Worm (Caenorhabditis elegans) whole organism, early embryonic: ENCODE results near the gene Y60A3A.25.

Experiments used
- ama-1 ChIP-seq: fragments of 150-350 bp; optimal IDR thresholded peaks from 2 replicates; lab custom pipeline; 2014
- flt-1 ChIP-seq: fragments of 200-800 bp; sonication (Bioruptor generic); IDR thresholded peaks from 2 replicates; pipeline ENCODE4 v1.3.6; 2022; ENCODE audit warnings: missing genetic modification characterization, missing compliant biosample characterization
- hnd-1 ChIP-seq: sonication (generic microtip); optimal IDR thresholded peaks from 2 replicates; lab custom pipeline; 2016; ENCODE audit warnings: missing genetic modification characterization, missing compliant biosample characterization
- tra-4 ChIP-seq: sonication (generic microtip); optimal IDR thresholded peaks from 2 replicates; lab custom pipeline; 2017; ENCODE audit warnings: missing genetic modification characterization, missing compliant biosample characterization

DNA sequence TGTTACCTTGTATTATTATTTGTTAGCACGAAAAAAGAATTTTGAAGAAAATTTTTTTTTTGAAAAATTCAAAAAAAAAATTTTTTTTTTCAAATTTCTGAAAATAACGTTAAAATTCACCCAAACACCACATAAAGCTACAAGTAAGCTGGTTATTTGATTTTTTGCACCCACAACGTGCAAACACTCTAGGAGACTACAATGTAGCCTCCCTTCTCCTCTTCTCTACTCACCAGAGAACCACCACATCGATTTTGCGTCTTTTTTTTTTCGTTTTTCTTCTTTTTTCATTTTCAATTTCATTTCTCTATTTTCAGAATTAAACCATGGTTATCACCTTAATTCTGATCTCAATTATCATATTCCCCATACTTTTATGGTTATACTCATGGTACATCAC, 38.8 kb downstream of the Y60A3A.25 start, which contains the start of gene abhd-3.1:
- TF ChIP-seq ama-1 (lab: Kevin White, UChicago) (no peak), flt-1 (GFP tag; lab: Robert Waterston, UW) (no peak), tra-4 (no peak), hnd-1 (no peak)
